Worm (Caenorhabditis elegans): Measurements from ENCODE around the gene fbxa-45.
A peak's percentile ranks its signal among the peaks of the same experiment; 100 is the strongest.

- TF ChIP-seq nhr-237 (tag; optimal IDR thresholded peaks at IDR 0.05) (no peak), jun-1 (tag; optimal IDR thresholded peaks at IDR 0.05) (no peak), tbx-2 (tag; optimal IDR thresholded peaks at IDR 0.05) (no peak), lin-39 (tag; optimal IDR thresholded peaks at IDR 0.05) (no peak), nhr-76 (tag; optimal IDR thresholded peaks at IDR 0.05) (no peak), nfya-1 (tag; optimal IDR thresholded peaks at IDR 0.05; ENCODE audit: insufficient read depth) (no peak), elt-2 (tag; optimal IDR thresholded peaks at IDR 0.05) (peak; percentile 27), nhr-23 (tag; optimal IDR thresholded peaks at IDR 0.05) (no peak)
Observed at ce11 chrV:16848498-16848897, 50.8 kb downstream of the fbxa-45 start, which contains the start of the genes clec-36 and clec-26.

Measured in whole organism, L3 larva.